Worm (Caenorhabditis elegans) whole organism, L2 larva: ENCODE data around the gene srxa-7.

Experiments
- C34F6.9 ChIP-seq: fragments of 150-350 bp; optimal IDR thresholded peaks from 2 replicates; lab custom pipeline; 2014; ENCODE audit warnings: missing biosample characterization, missing genetic modification characterization
- F13H6.1 ChIP-seq: sonication (generic microtip); optimal IDR thresholded peaks from 2 replicates; lab custom pipeline; 2016; ENCODE audit warnings: missing genetic modification characterization, missing compliant biosample characterization
- R02D3.7 ChIP-seq: fragments of 150-350 bp; optimal IDR thresholded peaks from 2 replicates; lab custom pipeline; 2014; ENCODE audit warnings: missing biosample characterization, missing genetic modification characterization
- Y55F3AM.14 ChIP-seq: fragments of 200-800 bp; sonication (Bioruptor generic); optimal IDR thresholded peaks from 2 replicates; lab custom pipeline; 2018; ENCODE audit warnings: mild to moderate bottlenecking, missing genetic modification characterization, missing compliant biosample characterization
- ZK546.5 ChIP-seq: sonication (generic microtip); optimal IDR thresholded peaks from 2 replicates; lab custom pipeline; 2017; ENCODE audit warnings: missing biosample characterization, missing genetic modification characterization
- alr-1 ChIP-seq: fragments of 150-350 bp; optimal IDR thresholded peaks from 2 replicates; lab custom pipeline; 2014; ENCODE audit warnings: missing biosample characterization, missing genetic modification characterization
- aly-2 ChIP-seq: fragments of 150-350 bp; optimal IDR thresholded peaks from 2 replicates; lab custom pipeline; 2014; ENCODE audit warnings: missing biosample characterization, missing genetic modification characterization
- blmp-1 ChIP-seq: sonication (generic microtip); optimal IDR thresholded peaks from 2 replicates; lab custom pipeline; 2017; ENCODE audit warnings: missing genetic modification characterization, mild to moderate bottlenecking, missing compliant biosample characterization, antibody characterized with exemption, moderate library complexity; ENCODE audit not compliant: insufficient read depth
- crh-2 ChIP-seq: sonication (generic microtip); optimal IDR thresholded peaks from 2 replicates; lab custom pipeline; 2017; ENCODE audit warnings: missing biosample characterization, missing genetic modification characterization
- dmd-4 ChIP-seq: sonication (generic microtip); optimal IDR thresholded peaks from 2 replicates; lab custom pipeline; 2017; ENCODE audit warnings: missing biosample characterization, missing genetic modification characterization
- egl-27 ChIP-seq: sonication (generic microtip); optimal IDR thresholded peaks from 3 replicates; lab custom pipeline; 2017; ENCODE audit warnings: missing biosample characterization, missing genetic modification reagents, missing genetic modification characterization
- elt-1 ChIP-seq: fragments of 150-350 bp; optimal IDR thresholded peaks from 2 replicates; lab custom pipeline; 2014; ENCODE audit warnings: missing biosample characterization, missing genetic modification characterization
- elt-3 ChIP-seq: sonication (generic microtip); optimal IDR thresholded peaks from 2 replicates; lab custom pipeline; 2017; ENCODE audit warnings: missing biosample characterization, missing genetic modification characterization
- fos-1 ChIP-seq: fragments of 150-350 bp; optimal IDR thresholded peaks from 2 replicates; lab custom pipeline; 2014; ENCODE audit warnings: missing biosample characterization, missing genetic modification characterization
- gmeb-1 ChIP-seq: fragments of 150-350 bp; optimal IDR thresholded peaks from 2 replicates; lab custom pipeline; 2014; ENCODE audit warnings: missing biosample characterization, missing genetic modification characterization
- lin-11 ChIP-seq: fragments of 150-350 bp; sonication (generic microtip); optimal IDR thresholded peaks from 2 replicates; lab custom pipeline; 2014; ENCODE audit warnings: missing biosample characterization, missing genetic modification characterization, inconsistent platforms, mixed read lengths
- lin-13 ChIP-seq: fragments of 150-350 bp; optimal IDR thresholded peaks from 2 replicates; lab custom pipeline; 2014; ENCODE audit warnings: missing biosample characterization, missing genetic modification reagents, missing genetic modification characterization
- lin-39 ChIP-seq: fragments of 150-350 bp; optimal IDR thresholded peaks from 2 replicates; lab custom pipeline; 2014; ENCODE audit warnings: missing biosample characterization, missing genetic modification reagents, missing genetic modification characterization
- lsy-2 ChIP-seq, 2 experiments: fragments of 150-350 bp in 1 of 2; sonication (generic microtip) in 1 of 2; optimal IDR thresholded peaks; 2 replicates each; lab custom pipeline; 2014 to 2017; ENCODE audit warnings: missing biosample characterization in 2 of 2, missing genetic modification characterization in 2 of 2
- mdl-1 ChIP-seq, 2 experiments: fragments of 150-350 bp in 1 of 2; sonication (generic microtip) in 1 of 2; optimal IDR thresholded peaks; 2 replicates each; lab custom pipeline; 2017; ENCODE audit warnings: missing biosample characterization in 2 of 2, missing genetic modification characterization in 2 of 2
- nhr-10 ChIP-seq: sonication (generic microtip); optimal IDR thresholded peaks from 2 replicates; lab custom pipeline; 2017; ENCODE audit warnings: missing biosample characterization, missing genetic modification characterization
- nhr-11 ChIP-seq: fragments of 150-350 bp; optimal IDR thresholded peaks from 2 replicates; lab custom pipeline; 2014; ENCODE audit warnings: missing biosample characterization, missing genetic modification characterization
- nhr-12 ChIP-seq: fragments of 150-350 bp; optimal IDR thresholded peaks from 2 replicates; lab custom pipeline; 2014; ENCODE audit warnings: missing biosample characterization, missing genetic modification characterization
- nhr-21 ChIP-seq: fragments of 150-350 bp; optimal IDR thresholded peaks from 2 replicates; lab custom pipeline; 2014; ENCODE audit warnings: missing biosample characterization, missing genetic modification characterization
- nhr-23 ChIP-seq: fragments of 150-350 bp; optimal IDR thresholded peaks from 2 replicates; lab custom pipeline; 2014; ENCODE audit warnings: missing biosample characterization, missing genetic modification reagents, missing genetic modification characterization
- nhr-25 ChIP-seq: fragments of 150-350 bp; sonication (generic microtip); optimal IDR thresholded peaks from 3 replicates; lab custom pipeline; 2014; ENCODE audit warnings: missing biosample characterization, missing genetic modification characterization
- nhr-77 ChIP-seq: fragments of 150-350 bp; optimal IDR thresholded peaks from 2 replicates; lab custom pipeline; 2014; ENCODE audit warnings: missing biosample characterization, missing genetic modification characterization
- peb-1 ChIP-seq: fragments of 150-350 bp; optimal IDR thresholded peaks from 2 replicates; lab custom pipeline; 2014; ENCODE audit warnings: missing biosample characterization, missing genetic modification characterization
- skn-1 ChIP-seq: sonication (generic microtip); optimal IDR thresholded peaks from 2 replicates; lab custom pipeline; 2017; ENCODE audit warnings: missing biosample characterization, missing genetic modification characterization
- sma-3 ChIP-seq: sonication (generic microtip); optimal IDR thresholded peaks from 2 replicates; lab custom pipeline; 2016; ENCODE audit warnings: missing genetic modification reagents, missing genetic modification characterization, missing compliant biosample characterization
- sma-9 ChIP-seq, 2 experiments: fragments of 150-350 bp in 1 of 2; sonication (generic microtip) in 1 of 2; optimal IDR thresholded peaks; 2 replicates each; lab custom pipeline; 2014 to 2016; ENCODE audit warnings: missing genetic modification characterization in 2 of 2, mild to moderate bottlenecking in 1 of 2, missing biosample characterization in 1 of 2, missing compliant biosample characterization in 1 of 2, missing genetic modification reagents in 1 of 2, moderate library complexity in 1 of 2
- snpc-4 ChIP-seq: fragments of 150-350 bp; optimal IDR thresholded peaks from 2 replicates; lab custom pipeline; 2014; ENCODE audit warnings: missing biosample characterization, missing genetic modification characterization
- unc-39 ChIP-seq: fragments of 150-350 bp; optimal IDR thresholded peaks from 2 replicates; lab custom pipeline; 2014; ENCODE audit warnings: missing biosample characterization, missing genetic modification characterization
- unc-55 ChIP-seq: fragments of 150-350 bp; sonication (generic microtip); optimal IDR thresholded peaks from 3 replicates; lab custom pipeline; 2014; ENCODE audit warnings: missing biosample characterization, missing genetic modification reagents, missing genetic modification characterization
- unc-62 ChIP-seq: fragments of 150-350 bp; optimal IDR thresholded peaks from 2 replicates; lab custom pipeline; 2014; ENCODE audit warnings: missing biosample characterization, missing genetic modification reagents, missing genetic modification characterization
- zag-1 ChIP-seq: fragments of 150-350 bp; optimal IDR thresholded peaks from 2 replicates; lab custom pipeline; 2014; ENCODE audit warnings: missing biosample characterization, missing genetic modification characterization
- ztf-1 ChIP-seq: fragments of 200-800 bp; sonication (Bioruptor generic); conservative IDR thresholded peaks from 2 replicates; pipeline ENCODE4 v1.3.6; 2022; ENCODE audit warnings: missing genetic modification characterization, missing compliant biosample characterization
- ztf-11 ChIP-seq: sonication (generic microtip); optimal IDR thresholded peaks from 2 replicates; lab custom pipeline; 2017; ENCODE audit warnings: missing biosample characterization, missing genetic modification characterization
- ztf-4 ChIP-seq: fragments of 150-350 bp; optimal IDR thresholded peaks from 2 replicates; lab custom pipeline; 2014; ENCODE audit warnings: missing biosample characterization, missing genetic modification characterization

srxa-7 gene

ce11 chrV:16338287-16339092, 31.1 kb downstream of the srxa-7 start, which contains the start of gene slc-9B.2:
Gene slc-9B.2 (plus strand): TSS chrV:16339042.
- peak; percentile 63 for TF ChIP-seq unc-55 (GFP tag; lab: Kevin White, UChicago)

ce11 chrV:16342258-16342618, 34.9 kb downstream of the srxa-7 start, which contains the start of gene nhr-193:
Gene nhr-193 (plus strand): TSS chrV:16342308.
- TF ChIP-seq sma-9 (GFP tag; optimal IDR thresholded peaks at IDR 0.05; lab: Kevin White, UChicago): peak; percentile 48
- TF ChIP-seq sma-9 (tag; optimal IDR thresholded peaks at IDR 0.05; lab: Kevin White, UChicago): no peak
- peak; percentile 15 for TF ChIP-seq crh-2 (tag; lab: Kevin White, UChicago)
- TF ChIP-seq lsy-2 (tag; optimal IDR thresholded peaks at IDR 0.05; lab: Kevin White, UChicago): no peak
- TF ChIP-seq ztf-1: no peak
- no peak for TF ChIP-seq aly-2
- peak; percentile 8 for TF ChIP-seq fos-1 (tag; lab: Kevin White, UChicago)

- TF ChIP-seq lin-13: no peak
- TF ChIP-seq sma-3 (GFP tag; lab: Kevin White, UChicago): no peak
- TF ChIP-seq unc-39 (tag; lab: Kevin White, UChicago): no peak
- no peak for TF ChIP-seq nhr-21 (tag; lab: Kevin White, UChicago)
- TF ChIP-seq peb-1 (tag; lab: Kevin White, UChicago): no peak
- TF ChIP-seq unc-62 (GFP tag; lab: Kevin White, UChicago): no peak
- no peak for TF ChIP-seq nhr-11
- TF ChIP-seq egl-27: no peak
- no peak for TF ChIP-seq ZK546.5 (tag; lab: Kevin White, UChicago)
- no peak for TF ChIP-seq nhr-25
- no peak for TF ChIP-seq Y55F3AM.14 (GFP tag; lab: Kevin White, UChicago)
- no peak for TF ChIP-seq C34F6.9 (tag; lab: Kevin White, UChicago)
- no peak for TF ChIP-seq snpc-4
- no peak for TF ChIP-seq lin-39 (tag; lab: Kevin White, UChicago)
- TF ChIP-seq F13H6.1 (tag; lab: Kevin White, UChicago): no peak
- TF ChIP-seq zag-1: no peak
- TF ChIP-seq gmeb-1 (tag; lab: Kevin White, UChicago): no peak
Observed at ce11 chrV:16346406-16347108, 39.2 kb downstream of the srxa-7 start, which contains the start of the genes W08G11.5 and W08G11.1. Gene W08G11.5 (minus strand): TSS chrV:16346506. Gene W08G11.1 (plus strand): TSS chrV:16347058.

ce11 chrV:16350061-16350460, 42.7 kb downstream of the srxa-7 start:
- TF ChIP-seq gmeb-1 (tag; lab: Kevin White, UChicago) (no peak), nhr-25 (no peak), ZK546.5 (tag; lab: Kevin White, UChicago) (no peak), ztf-4 (tag; lab: Kevin White, UChicago) (no peak), lin-39 (tag; lab: Kevin White, UChicago) (no peak), nhr-77 (no peak), nhr-11 (no peak), mdl-1 (tag; optimal IDR thresholded peaks at IDR 0.05; lab: Kevin White, UChicago) (no peak), lin-11 (no peak), egl-27 (no peak), snpc-4 (no peak), unc-55 (GFP tag; lab: Kevin White, UChicago) (no peak), alr-1 (tag; lab: Kevin White, UChicago) (no peak), Y55F3AM.14 (GFP tag; lab: Kevin White, UChicago) (no peak), nhr-23 (tag; lab: Kevin White, UChicago) (no peak), dmd-4 (tag; lab: Kevin White, UChicago) (no peak), lsy-2 (tag; optimal IDR thresholded peaks at IDR 0.05; lab: Kevin White, UChicago) (no peak)
- TF ChIP-seq, all 48 proteins: peak for 0

ce11 chrV:16350775-16351378, 43.5 kb downstream of the srxa-7 start:
- TF ChIP-seq ztf-11 (tag; lab: Kevin White, UChicago): no peak
- TF ChIP-seq nhr-21 (tag; lab: Kevin White, UChicago): no peak
- peak; percentile 20 for TF ChIP-seq lin-13
- TF ChIP-seq ztf-1: no peak
- TF ChIP-seq nhr-23 (tag; lab: Kevin White, UChicago): no peak
- no peak for TF ChIP-seq aly-2
- no peak for TF ChIP-seq elt-3
- TF ChIP-seq sma-9 (GFP tag; optimal IDR thresholded peaks at IDR 0.05; lab: Kevin White, UChicago): peak; percentile 60
- no peak for TF ChIP-seq sma-9 (tag; optimal IDR thresholded peaks at IDR 0.05; lab: Kevin White, UChicago)
- no peak for TF ChIP-seq elt-1 (tag; lab: Kevin White, UChicago)
- TF ChIP-seq C34F6.9 (tag; lab: Kevin White, UChicago): peak; percentile 63
- no peak for TF ChIP-seq nhr-12 (tag; lab: Kevin White, UChicago)
- TF ChIP-seq nhr-10 (tag; lab: Kevin White, UChicago): no peak
- TF ChIP-seq Y55F3AM.14 (GFP tag; lab: Kevin White, UChicago): peak; percentile 19
- TF ChIP-seq nhr-77: no peak
- TF ChIP-seq ztf-4 (tag; lab: Kevin White, UChicago): no peak
- no peak for TF ChIP-seq unc-39 (tag; lab: Kevin White, UChicago)
- no peak for TF ChIP-seq alr-1 (tag; lab: Kevin White, UChicago)
- no peak for TF ChIP-seq skn-1 (tag; lab: Kevin White, UChicago)
- peak; percentile 41 for TF ChIP-seq gmeb-1 (tag; lab: Kevin White, UChicago)
- no peak for TF ChIP-seq dmd-4 (tag; lab: Kevin White, UChicago)
- no peak for TF ChIP-seq blmp-1 (tag; lab: Kevin White, UChicago)
- no peak for TF ChIP-seq R02D3.7
